Worm (Caenorhabditis elegans): Measurements from ENCODE around the gene K02C4.3.

ce11 chrII:8065985-8066384 is 20.7 kb downstream of the K02C4.3 start, which contains the start of gene pdha-1:
- TF ChIP-seq ref-1 (GFP tag; conservative IDR thresholded peaks at IDR 0.05) (no peak), med-1 (GFP tag; optimal IDR thresholded peaks at IDR 0.05; ENCODE audit: insufficient read depth) (no peak), tab-1 (GFP tag; IDR thresholded peaks at IDR 0.05) (no peak), cog-1 (tag; optimal IDR thresholded peaks at IDR 0.05) (no peak)
